Worm (Caenorhabditis elegans) whole organism, early embryonic: Measurements from ENCODE around the gene gap-2.
"Not testable (repeated sequence)": the region's sequence is repeated elsewhere in the genome, so short reads cannot be mapped to it uniquely, and the experiment has no call there.

ENCODE experiments used
- B0310.2 ChIP-seq: sonication (generic microtip); optimal IDR thresholded peaks from 2 replicates; lab custom pipeline; 2016; ENCODE audit warnings: mild to moderate bottlenecking, missing genetic modification characterization, missing compliant biosample characterization
- F13C5.2 ChIP-seq: sonication (generic microtip); optimal IDR thresholded peaks from 2 replicates; lab custom pipeline; 2017; ENCODE audit warnings: mild to moderate bottlenecking, missing genetic modification characterization, inconsistent platforms, missing compliant biosample characterization
- aly-1 ChIP-seq: sonication (generic microtip); optimal IDR thresholded peaks from 2 replicates; lab custom pipeline; 2016; ENCODE audit warnings: missing genetic modification characterization, missing compliant biosample characterization
- ama-1 ChIP-seq: fragments of 150-350 bp; optimal IDR thresholded peaks from 2 replicates; lab custom pipeline; 2014
- ceh-36 ChIP-seq: sonication (generic microtip); optimal IDR thresholded peaks from 2 replicates; lab custom pipeline; 2016; ENCODE audit warnings: missing genetic modification characterization, inconsistent platforms, missing compliant biosample characterization
- ets-7 ChIP-seq: sonication (generic microtip); optimal IDR thresholded peaks from 2 replicates; lab custom pipeline; 2016; ENCODE audit warnings: missing genotype, missing genetic modification characterization, missing compliant biosample characterization
- flt-1 ChIP-seq: fragments of 200-800 bp; sonication (Bioruptor generic); IDR thresholded peaks from 2 replicates; pipeline ENCODE4 v1.3.6; 2022; ENCODE audit warnings: missing genetic modification characterization, missing compliant biosample characterization
- hmg-4 ChIP-seq: fragments of 200-800 bp; sonication (Bioruptor generic); optimal IDR thresholded peaks from 2 replicates; lab custom pipeline; 2018; ENCODE audit warnings: mild to moderate bottlenecking, missing genetic modification characterization, missing compliant biosample characterization
- hnd-1 ChIP-seq: sonication (generic microtip); optimal IDR thresholded peaks from 2 replicates; lab custom pipeline; 2016; ENCODE audit warnings: missing genetic modification characterization, missing compliant biosample characterization
- pes-1 ChIP-seq: fragments of 200-800 bp; sonication (Bioruptor generic); IDR thresholded peaks from 2 replicates; pipeline ENCODE4 v1.3.6; 2022; ENCODE audit warnings: missing genetic modification reagents, missing genetic modification characterization, missing compliant biosample characterization
- scrt-1 ChIP-seq: fragments of 200-800 bp; sonication (Bioruptor generic); IDR thresholded peaks from 2 replicates; pipeline ENCODE4 v1.3.6; 2022; ENCODE audit warnings: missing genetic modification characterization, missing compliant biosample characterization
- sea-1 ChIP-seq: fragments of 200-800 bp; sonication (Bioruptor generic); conservative IDR thresholded peaks from 2 replicates; pipeline ENCODE4 v1.3.6; 2022; ENCODE audit warnings: missing genetic modification characterization, missing compliant biosample characterization
- tbx-37 ChIP-seq: fragments of 200-800 bp; sonication (Bioruptor generic); conservative IDR thresholded peaks from 2 replicates; pipeline ENCODE4 v1.3.6; 2022; ENCODE audit warnings: missing genetic modification reagents, missing genetic modification characterization, missing compliant biosample characterization

ce11 chrX:9460834-9461233, 11.4 kb upstream of the gap-2 start, which contains the start of gene ZK899.5:
- not testable (repeated sequence) for TF ChIP-seq ets-7; sea-1 (GFP tag; lab: Robert Waterston, UW); ama-1 (lab: Kevin White, UChicago); scrt-1 (GFP tag; lab: Robert Waterston, UW); flt-1 (GFP tag; lab: Robert Waterston, UW); aly-1; hmg-4 (GFP tag; lab: Kevin White, UChicago); F13C5.2; hnd-1 (tag; lab: Kevin White, UChicago); tbx-37 (GFP tag; lab: Robert Waterston, UW); pes-1 (GFP tag; lab: Robert Waterston, UW); ceh-36; B0310.2 (tag; lab: Kevin White, UChicago)
